Worm (Caenorhabditis elegans): Measurements from ENCODE around the gene sams-4.

sams-4 gene

ce11 chrIV:5811079-5811622 lies 35.0 kb downstream of the sams-4 start:
- no peak for TF ChIP-seq dmd-9 (GFP tag; IDR thresholded peaks at IDR 0.05)
- TF ChIP-seq unc-130 (GFP tag; optimal IDR thresholded peaks at IDR 0.05): peak; percentile 3
- peak; percentile 49 for TF ChIP-seq fkh-10 (GFP tag; optimal IDR thresholded peaks at IDR 0.05)
- no peak for TF ChIP-seq set-16 (GFP tag; IDR thresholded peaks at IDR 0.05)
- TF ChIP-seq unc-62 (GFP tag; optimal IDR thresholded peaks at IDR 0.05 in 1 of 2): peak in 1 of 2 experiments; percentile 87
- TF ChIP-seq unc-62 (tag; optimal IDR thresholded peaks at IDR 0.05): no peak
- no peak for TF ChIP-seq nhr-28 (tag; optimal IDR thresholded peaks at IDR 0.05)

- TF ChIP-seq dmd-6 (GFP tag; IDR thresholded peaks at IDR 0.05) (no peak), lin-29 (GFP tag; IDR thresholded peaks at IDR 0.05) (no peak), unc-62 (GFP tag; optimal IDR thresholded peaks at IDR 0.05 in 1 of 2) (peak in 1 of 2 experiments; percentile 87), unc-62 (tag; optimal IDR thresholded peaks at IDR 0.05) (no peak), hlh-30 (tag; optimal IDR thresholded peaks at IDR 0.05; ENCODE audit: insufficient read depth) (no peak)
Measured at ce11 chrIV:5809733-5810132, 36.4 kb downstream of the sams-4 start.

- TF ChIP-seq dmd-9 (GFP tag; IDR thresholded peaks at IDR 0.05) (no peak), nhr-77 (tag; optimal IDR thresholded peaks at IDR 0.05) (no peak), hlh-30 (tag; optimal IDR thresholded peaks at IDR 0.05; ENCODE audit: insufficient read depth) (peak; percentile 33), pqm-1 (tag; optimal IDR thresholded peaks at IDR 0.05) (no peak), hmg-1.1 (GFP tag; IDR thresholded peaks at IDR 0.05) (no peak), nhr-28 (tag; optimal IDR thresholded peaks at IDR 0.05) (no peak), ceh-62 (tag; optimal IDR thresholded peaks at IDR 0.05) (no peak), lsy-2 (tag; optimal IDR thresholded peaks at IDR 0.05) (peak in 1 of 2 experiments; percentile 27), F26F4.8 (GFP tag; conservative IDR thresholded peaks at IDR 0.05) (no peak)
Measured at ce11 chrIV:5806909-5807308, 39.3 kb downstream of the sams-4 start, which contains the start of gene lntl-1. Gene lntl-1, minus strand, starts transcription at chrIV:5807093.

DNA sequence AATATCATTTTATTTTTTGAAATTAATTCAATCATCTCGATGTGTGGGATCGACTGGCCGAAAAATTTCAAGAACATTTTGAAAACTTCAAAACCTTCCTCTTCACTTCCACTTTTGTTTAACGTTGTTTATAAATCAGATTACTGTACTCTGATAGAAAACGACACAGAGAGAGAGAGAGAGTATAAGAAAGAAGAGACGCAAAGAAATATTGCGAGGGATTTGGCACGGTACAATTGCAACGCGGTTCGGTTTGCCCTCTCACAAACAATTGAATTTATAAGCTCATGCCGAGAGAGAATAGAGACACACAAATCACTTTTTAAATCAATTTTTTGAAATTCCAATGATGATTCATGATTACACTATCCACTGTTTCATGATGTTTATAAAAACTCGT lies 39.8 kb downstream of the sams-4 start:
- TF ChIP-seq unc-39 (tag; optimal IDR thresholded peaks at IDR 0.05): no peak
- no peak for TF ChIP-seq ZK337.2 (GFP tag; IDR thresholded peaks at IDR 0.05)
- TF ChIP-seq ceh-62 (tag; optimal IDR thresholded peaks at IDR 0.05): no peak
- TF ChIP-seq daf-8 (GFP tag; IDR thresholded peaks at IDR 0.05): no peak
- TF ChIP-seq duxl-1 (tag; optimal IDR thresholded peaks at IDR 0.05; ENCODE audit: poor library complexity): no peak
- TF ChIP-seq zip-11 (GFP tag; IDR thresholded peaks at IDR 0.05): no peak
- no peak for TF ChIP-seq F49E8.2 (tag; optimal IDR thresholded peaks at IDR 0.05; ENCODE audit: borderline replicate concordance)
- no peak for TF ChIP-seq nhr-77 (tag; optimal IDR thresholded peaks at IDR 0.05)
- TF ChIP-seq ces-1 (GFP tag; optimal IDR thresholded peaks at IDR 0.05): no peak

ce11 chrIV:5805477-5805876 lies 40.7 kb downstream of the sams-4 start:
- TF ChIP-seq skn-1 (tag; optimal IDR thresholded peaks at IDR 0.05): no peak
- TF ChIP-seq zfp-2 (tag; optimal IDR thresholded peaks at IDR 0.05): no peak
- no peak for TF ChIP-seq lin-15B (tag; optimal IDR thresholded peaks at IDR 0.05)
- TF ChIP-seq nhr-11 (tag; optimal IDR thresholded peaks at IDR 0.05): peak; percentile 55
- no peak for TF ChIP-seq lim-7 (GFP tag; IDR thresholded peaks at IDR 0.05)
- TF ChIP-seq dpl-1 (GFP tag; optimal IDR thresholded peaks at IDR 0.05): peak; percentile 14
- no peak for TF ChIP-seq Y48G9A.11 (GFP tag; IDR thresholded peaks at IDR 0.05)
- no peak for TF ChIP-seq saeg-2 (GFP tag; IDR thresholded peaks at IDR 0.05)
- TF ChIP-seq pqm-1 (tag; optimal IDR thresholded peaks at IDR 0.05): no peak
- no peak for TF ChIP-seq daf-19 (GFP tag; conservative IDR thresholded peaks at IDR 0.05)
- TF ChIP-seq mep-1 (tag; optimal IDR thresholded peaks at IDR 0.05): peak; percentile 25
- no peak for TF ChIP-seq Y75B8A.6 (GFP tag; IDR thresholded peaks at IDR 0.05)
- TF ChIP-seq hif-1 (tag; optimal IDR thresholded peaks at IDR 0.05): peak in 1 of 2 experiments; percentile 39
- TF ChIP-seq nhr-48 (tag; optimal IDR thresholded peaks at IDR 0.05): no peak
- TF ChIP-seq dmd-8 (GFP tag; IDR thresholded peaks at IDR 0.05): no peak
- TF ChIP-seq hmg-1.1 (GFP tag; IDR thresholded peaks at IDR 0.05): peak; percentile 57
- TF ChIP-seq lir-3 (tag; optimal IDR thresholded peaks at IDR 0.05): no peak
- no peak for TF ChIP-seq spr-1 (tag; optimal IDR thresholded peaks at IDR 0.05)
- TF ChIP-seq lin-13 (GFP tag; optimal IDR thresholded peaks at IDR 0.05): no peak
- no peak for TF ChIP-seq zip-11 (GFP tag; IDR thresholded peaks at IDR 0.05)
- TF ChIP-seq mdl-1 (tag; optimal IDR thresholded peaks at IDR 0.05): peak in 1 of 2 experiments; percentile 17
- no peak for TF ChIP-seq attf-4 (tag; optimal IDR thresholded peaks at IDR 0.05)
- no peak for TF ChIP-seq unc-130 (GFP tag; optimal IDR thresholded peaks at IDR 0.05)
- TF ChIP-seq T26A8.4 (GFP tag; IDR thresholded peaks at IDR 0.05): no peak
- peak; percentile 95 for TF ChIP-seq aha-1 (tag)

Data from whole organism, L4 larva.